Fruit fly (Drosophila melanogaster) whole organism, embryonic: Measurements from ENCODE around the gene CG15473.
A peak's percentile ranks its signal among the peaks of the same experiment; 100 is the strongest.

Experiments used
- Abd-B ChIP-seq: fragments of 200-800 bp; sonication (Bioruptor generic); optimal IDR thresholded peaks from 2 replicates; lab custom pipeline; 2018; ENCODE audit warnings: missing biosample characterization, mild to moderate bottlenecking, missing genetic modification characterization, moderate library complexity
- Ada2b ChIP-seq: fragments of 200-800 bp; sonication (Bioruptor generic); IDR thresholded peaks from 2 replicates; pipeline ENCODE4 v1.3.6; 2022; ENCODE audit warnings: missing biosample characterization, missing genetic modification characterization
- Aef1 ChIP-seq: fragments of 200-800 bp; sonication (Bioruptor generic); IDR thresholded peaks from 3 replicates; pipeline ENCODE4 v1.3.6; 2022; ENCODE audit warnings: missing biosample characterization, missing genetic modification characterization
- B-H1 ChIP-seq: fragments of 200-800 bp; sonication (Bioruptor generic); IDR thresholded peaks from 3 replicates; pipeline ENCODE4 v1.3.6; 2022; ENCODE audit warnings: missing biosample characterization, missing genetic modification characterization
- CG10147 ChIP-seq: fragments of 200-800 bp; sonication (Bioruptor generic); optimal IDR thresholded peaks from 2 replicates; lab custom pipeline; 2019; ENCODE audit warnings: missing biosample characterization, mild to moderate bottlenecking, missing genetic modification characterization, moderate library complexity
- CG10209 ChIP-seq: fragments of 200-800 bp; sonication (Bioruptor generic); optimal IDR thresholded peaks from 3 replicates; lab custom pipeline; 2017; ENCODE audit warnings: missing biosample characterization, mild to moderate bottlenecking, missing genetic modification characterization, missing genetic modification reagents
- CG10979 ChIP-seq: fragments of 200-800 bp; sonication (Bioruptor generic); optimal IDR thresholded peaks from 2 replicates; lab custom pipeline; 2018; ENCODE audit warnings: missing biosample characterization, mild to moderate bottlenecking, missing genetic modification characterization, moderate library complexity
- CG11085 ChIP-seq: fragments of 200-800 bp; sonication (Bioruptor generic); IDR thresholded peaks from 2 replicates; pipeline ENCODE4 v1.3.6; 2022; ENCODE audit warnings: missing biosample characterization, missing genetic modification characterization
- CG11504 ChIP-seq: fragments of 200-800 bp; sonication (Bioruptor generic); optimal IDR thresholded peaks from 3 replicates; lab custom pipeline; 2019; ENCODE audit warnings: missing biosample characterization, mild to moderate bottlenecking, missing genetic modification characterization, moderate library complexity
- CG15073 ChIP-seq: fragments of 200-800 bp; sonication (Bioruptor generic); optimal IDR thresholded peaks from 2 replicates; lab custom pipeline; 2016; ENCODE audit warnings: missing biosample characterization, missing genetic modification characterization
- CG1603 ChIP-seq: fragments of 200-800 bp; sonication (Bioruptor generic); optimal IDR thresholded peaks from 2 replicates; lab custom pipeline; 2019; ENCODE audit warnings: missing biosample characterization, mild to moderate bottlenecking, missing genetic modification characterization, moderate library complexity
- CG18764 ChIP-seq: fragments of 200-800 bp; sonication (Bioruptor generic); optimal IDR thresholded peaks from 3 replicates; lab custom pipeline; 2016; ENCODE audit warnings: missing biosample characterization, missing genetic modification characterization
- CG2678 ChIP-seq: fragments of 200-800 bp; sonication (Bioruptor generic); optimal IDR thresholded peaks from 3 replicates; lab custom pipeline; 2019; ENCODE audit warnings: missing biosample characterization, mild to moderate bottlenecking, missing genetic modification characterization, moderate library complexity
- CG2889 ChIP-seq: fragments of 200-800 bp; sonication (Bioruptor generic); IDR thresholded peaks from 3 replicates; pipeline ENCODE4 v1.3.6; 2022; ENCODE audit warnings: missing biosample characterization, missing genetic modification characterization
- CG30431 ChIP-seq: fragments of 200-800 bp; sonication (Bioruptor generic); optimal IDR thresholded peaks from 2 replicates; lab custom pipeline; 2017; ENCODE audit warnings: missing biosample characterization, missing genetic modification characterization
- CG3281 ChIP-seq: fragments of 200-800 bp; sonication (Bioruptor generic); optimal IDR thresholded peaks from 3 replicates; lab custom pipeline; 2017; ENCODE audit warnings: missing biosample characterization, mild to moderate bottlenecking, missing genetic modification characterization
- CG6175 ChIP-seq: fragments of 200-800 bp; sonication (Bioruptor generic); IDR thresholded peaks from 3 replicates; pipeline ENCODE4 v1.3.6; 2022; ENCODE audit warnings: missing biosample characterization, missing genetic modification characterization
- CG6689 ChIP-seq: fragments of 200-800 bp; sonication (Bioruptor generic); IDR thresholded peaks from 2 replicates; pipeline ENCODE4 v1.3.6; 2022; ENCODE audit warnings: missing biosample characterization, missing genetic modification characterization
- CG6791 ChIP-seq: fragments of 200-800 bp; sonication (Bioruptor generic); IDR thresholded peaks from 3 replicates; pipeline ENCODE4 v1.3.6; 2022; ENCODE audit warnings: missing biosample characterization, missing genetic modification characterization; ENCODE audit not compliant: partially characterized antibody
- CG7556 ChIP-seq: fragments of 200-800 bp; sonication (Bioruptor generic); optimal IDR thresholded peaks from 2 replicates; lab custom pipeline; 2017; ENCODE audit warnings: missing biosample characterization, mild to moderate bottlenecking, missing genetic modification characterization
- CG9215 ChIP-seq: fragments of 200-800 bp; sonication (Bioruptor generic); IDR thresholded peaks from 2 replicates; pipeline ENCODE4 v1.3.6; 2022; ENCODE audit warnings: missing biosample characterization, missing genetic modification characterization
- CTCF ChIP-seq: fragments of 200-800 bp; sonication (Bioruptor generic); optimal IDR thresholded peaks from 2 replicates; lab custom pipeline; 2017; ENCODE audit warnings: missing biosample characterization, mild to moderate bottlenecking, missing genetic modification characterization, moderate library complexity
- CkIIα-i1 ChIP-seq: fragments of 200-800 bp; sonication (Bioruptor generic); IDR thresholded peaks from 2 replicates; pipeline ENCODE4 v1.3.6; 2022; ENCODE audit warnings: missing biosample characterization, missing genetic modification characterization
- D19A ChIP-seq: fragments of 200-800 bp; optimal IDR thresholded peaks from 3 replicates; lab custom pipeline; 2019; ENCODE audit warnings: missing biosample characterization, mild to moderate bottlenecking, missing genetic modification characterization, moderate library complexity
- Dek ChIP-seq: fragments of 200-800 bp; sonication (Bioruptor generic); optimal IDR thresholded peaks from 3 replicates; lab custom pipeline; 2019; ENCODE audit warnings: missing biosample characterization, mild to moderate bottlenecking, missing genetic modification characterization, moderate library complexity
- Drgx ChIP-seq: fragments of 200-800 bp; sonication (Bioruptor generic); IDR thresholded peaks from 2 replicates; pipeline ENCODE4 v1.3.6; 2022; ENCODE audit warnings: missing biosample characterization, missing genetic modification characterization
- E2f1 ChIP-seq: fragments of 200-800 bp; sonication (Bioruptor generic); IDR thresholded peaks from 2 replicates; pipeline ENCODE4 v1.3.6; 2022; ENCODE audit warnings: missing biosample characterization, missing genetic modification characterization
- E2f2 ChIP-seq: fragments of 200-800 bp; sonication (Bioruptor generic); IDR thresholded peaks from 2 replicates; pipeline ENCODE4 v1.3.6; 2022; ENCODE audit warnings: missing biosample characterization, missing genetic modification characterization
- Hand ChIP-seq: fragments of 200-800 bp; sonication (Bioruptor generic); optimal IDR thresholded peaks from 2 replicates; lab custom pipeline; 2017; ENCODE audit warnings: mild to moderate bottlenecking, missing biosample characterization, missing genetic modification reagents, missing genetic modification characterization
- Med ChIP-seq: fragments of 200-800 bp; sonication (Bioruptor generic); peaks from one replicate; lab custom pipeline; 2016; ENCODE audit warnings: missing biosample characterization, missing genetic modification characterization, mild to moderate bottlenecking, inconsistent platforms, moderate library complexity
- NfI ChIP-seq: fragments of 200-800 bp; sonication (Bioruptor generic); optimal IDR thresholded peaks from 3 replicates; lab custom pipeline; 2018; ENCODE audit warnings: missing biosample characterization, mild to moderate bottlenecking, missing genetic modification characterization, moderate library complexity
- Rfx ChIP-seq: fragments of 200-800 bp; sonication (Bioruptor generic); IDR thresholded peaks from 2 replicates; pipeline ENCODE4 v1.3.6; 2022; ENCODE audit warnings: missing biosample characterization, missing genetic modification characterization
- Side ChIP-seq: fragments of 200-800 bp; sonication (Bioruptor generic); optimal IDR thresholded peaks from 2 replicates; lab custom pipeline; 2016; ENCODE audit warnings: missing biosample characterization, missing genetic modification characterization
- Sox100B ChIP-seq: fragments of 200-800 bp; sonication (Bioruptor generic); optimal IDR thresholded peaks from 3 replicates; lab custom pipeline; 2018; ENCODE audit warnings: missing biosample characterization, mild to moderate bottlenecking, missing genetic modification characterization
- YL-1 ChIP-seq: fragments of 200-800 bp; sonication (Bioruptor generic); optimal IDR thresholded peaks from 3 replicates; lab custom pipeline; 2017; ENCODE audit warnings: missing biosample characterization, mild to moderate bottlenecking, missing genetic modification characterization
- cato ChIP-seq: fragments of 200-800 bp; sonication (Bioruptor generic); optimal IDR thresholded peaks from 2 replicates; lab custom pipeline; 2016; ENCODE audit warnings: missing biosample characterization, missing genetic modification characterization, borderline replicate concordance
- chif ChIP-seq, 2 experiments: fragments of 200-800 bp; sonication (Bioruptor generic); optimal IDR thresholded peaks; 3 replicates each; lab custom pipeline; 2016; ENCODE audit warnings: missing biosample characterization in 2 of 2, missing genetic modification characterization in 2 of 2
- chn ChIP-seq: fragments of 200-800 bp; sonication (Bioruptor generic); optimal IDR thresholded peaks from 2 replicates; lab custom pipeline; 2016; ENCODE audit warnings: missing biosample characterization, missing genetic modification characterization
- crc ChIP-seq: fragments of 200-800 bp; sonication (Bioruptor generic); optimal IDR thresholded peaks from 2 replicates; lab custom pipeline; 2016; ENCODE audit warnings: missing biosample characterization, missing genetic modification characterization
- dmrt99B ChIP-seq: fragments of 200-800 bp; sonication (Bioruptor generic); optimal IDR thresholded peaks from 2 replicates; lab custom pipeline; 2018; ENCODE audit warnings: missing biosample characterization, mild to moderate bottlenecking, missing genetic modification characterization, moderate library complexity
- dpn ChIP-seq, 2 experiments: fragments of 200-800 bp; sonication (Bioruptor generic); optimal IDR thresholded peaks; 3 replicates each; lab custom pipeline; 2016; ENCODE audit warnings: missing biosample characterization in 2 of 2, missing genetic modification characterization in 2 of 2
- esg ChIP-seq: fragments of 200-800 bp; sonication (Bioruptor generic); conservative IDR thresholded peaks from 2 replicates; pipeline ENCODE4 v1.3.6; 2022; ENCODE audit warnings: missing biosample characterization, missing genetic modification characterization
- fd96Cb ChIP-seq: fragments of 200-800 bp; sonication (Bioruptor generic); optimal IDR thresholded peaks from 2 replicates; lab custom pipeline; 2018; ENCODE audit warnings: missing biosample characterization, mild to moderate bottlenecking, missing genetic modification characterization, moderate library complexity
- gem ChIP-seq: fragments of 200-800 bp; sonication (Bioruptor generic); optimal IDR thresholded peaks from 2 replicates; lab custom pipeline; 2019; ENCODE audit warnings: missing biosample characterization, mild to moderate bottlenecking, missing genetic modification characterization, moderate library complexity
- klu ChIP-seq: fragments of 200-800 bp; sonication (Bioruptor generic); IDR thresholded peaks from 2 replicates; pipeline ENCODE4 v1.3.6; 2022; ENCODE audit warnings: missing biosample characterization, missing genetic modification characterization
- lilli ChIP-seq: fragments of 200-800 bp; sonication (Bioruptor generic); optimal IDR thresholded peaks from 3 replicates; lab custom pipeline; 2016; ENCODE audit warnings: missing biosample characterization, missing genetic modification characterization
- lmd ChIP-seq: fragments of 200-800 bp; sonication (Bioruptor generic); IDR thresholded peaks from 2 replicates; pipeline ENCODE4 v1.3.6; 2022; ENCODE audit warnings: missing biosample characterization, missing genetic modification characterization
- oc ChIP-seq: fragments of 200-800 bp; sonication (Bioruptor generic); optimal IDR thresholded peaks from 2 replicates; lab custom pipeline; 2018; ENCODE audit warnings: missing biosample characterization, mild to moderate bottlenecking, missing genetic modification characterization, moderate library complexity
- peb ChIP-seq: fragments of 200-800 bp; sonication (Bioruptor generic); IDR thresholded peaks from 2 replicates; pipeline ENCODE4 v1.3.6; 2022; ENCODE audit warnings: missing biosample characterization, missing genetic modification characterization
- phol ChIP-seq: fragments of 200-800 bp; sonication (Bioruptor generic); optimal IDR thresholded peaks from 3 replicates; lab custom pipeline; 2018; ENCODE audit warnings: missing biosample characterization, mild to moderate bottlenecking, missing genetic modification characterization, moderate library complexity
- salm ChIP-seq: fragments of 200-800 bp; sonication (Bioruptor generic); optimal IDR thresholded peaks from 2 replicates; lab custom pipeline; 2018; ENCODE audit warnings: missing biosample characterization, mild to moderate bottlenecking, missing genetic modification characterization
- trh ChIP-seq: fragments of 200-800 bp; sonication (Bioruptor generic); optimal IDR thresholded peaks from 2 replicates; lab custom pipeline; 2016; ENCODE audit warnings: missing biosample characterization, missing genetic modification characterization

CG15473 gene

dm6 chrX:4691226-4691625 is 36.9 kb upstream of the CG15473 start (continued):
- TF ChIP-seq klu (GFP tag; lab: Robert Waterston, UW) (no peak), CG15073 (GFP tag; lab: Kevin White, UChicago) (no peak), Dek (tag; lab: Kevin White, UChicago) (peak; percentile 23), CG2889 (GFP tag; lab: Robert Waterston, UW) (no peak), Side (GFP tag; lab: Kevin White, UChicago) (no peak), E2f2 (GFP tag; lab: Robert Waterston, UW) (no peak; the same call in 1 of the 2 replicates), gem (tag; lab: Kevin White, UChicago) (peak; percentile 66), cato (GFP tag; lab: Kevin White, UChicago) (no peak), Sox100B (no peak), CG11504 (tag; lab: Kevin White, UChicago) (peak; percentile 56), CG10979 (tag; lab: Kevin White, UChicago) (peak; percentile 15), E2f1 (no peak), CG10209 (GFP tag; lab: Kevin White, UChicago) (peak; percentile 34), CG6175 (GFP tag; lab: Robert Waterston, UW) (no peak), CG6791 (GFP tag; lab: Robert Waterston, UW) (no peak), Drgx (0 out of 2 replicates have a peak, but pooled peaks have one; percentile 16), salm (tag; lab: Kevin White, UChicago) (no peak), CG18764 (GFP tag; lab: Kevin White, UChicago) (no peak), CG9215 (no peak), CG6689 (GFP tag; lab: Robert Waterston, UW) (peak; percentile 20; the same call in 1 of the 2 replicates), Aef1 (GFP tag; lab: Robert Waterston, UW) (peak; percentile 16; the same call in 1 of the 3 replicates), esg (GFP tag; lab: Robert Waterston, UW) (peak; percentile 24; the same call in 1 of the 2 replicates), NfI (GFP tag; lab: Kevin White, UChicago) (peak; percentile 41), fd96Cb (tag; lab: Kevin White, UChicago) (peak; percentile 15), CG11085 (GFP tag; lab: Robert Waterston, UW) (0 out of 2 replicates have a peak, but pooled peaks have one; percentile 26), Abd-B (GFP tag; lab: Kevin White, UChicago) (peak; percentile 20), trh (GFP tag; lab: Kevin White, UChicago) (no peak), CG10147 (GFP tag; lab: Kevin White, UChicago) (peak; percentile 19), lilli (GFP tag; lab: Kevin White, UChicago) (peak; percentile 19), oc (tag; lab: Kevin White, UChicago) (no peak), YL-1 (GFP tag; lab: Kevin White, UChicago) (no peak), dmrt99B (peak; percentile 34), CG30431 (GFP tag; lab: Kevin White, UChicago) (peak; percentile 7), peb (no peak), Med (GFP tag; lab: Kevin White, UChicago) (peak; percentile 52), lmd (GFP tag; lab: Robert Waterston, UW) (0 out of 2 replicates have a peak, but pooled peaks have one; percentile 30), chif (GFP tag; optimal IDR thresholded peaks at IDR 0.05; lab: Kevin White, UChicago) (no peak), Hand (GFP tag; lab: Kevin White, UChicago) (peak; percentile 31), dpn (GFP tag; optimal IDR thresholded peaks at IDR 0.05; lab: Kevin White, UChicago) (peak in 1 of 2 experiments; percentile 12), Ada2b (GFP tag; lab: Robert Waterston, UW) (peak; percentile 39; the same call in 1 of the 2 replicates), Rfx (peak; percentile 54), B-H1 (GFP tag; lab: Robert Waterston, UW) (no peak), CG3281 (GFP tag; lab: Kevin White, UChicago) (peak; percentile 45), phol (no peak), CkIIα-i1 (no peak), CG1603 (tag; lab: Kevin White, UChicago) (peak; percentile 33), D19A (tag; lab: Kevin White, UChicago) (peak; percentile 21), chn (GFP tag; lab: Kevin White, UChicago) (no peak), CG2678 (tag; lab: Kevin White, UChicago) (peak; percentile 56), CTCF (no peak), crc (GFP tag; lab: Kevin White, UChicago) (no peak), CG7556 (GFP tag; lab: Kevin White, UChicago) (peak; percentile 39)
